Fruit fly (Drosophila melanogaster): ENCODE measurements around the gene p.
A peak's percentile ranks its signal among the peaks of the same experiment; 100 is the strongest.

Gene p

dm6 chr3R:8670529-8671491 lies at the start of gene p (continued):
- TF ChIP-seq CG31388 (GFP tag; optimal IDR thresholded peaks at IDR 0.05) (no peak), Dp (GFP tag; optimal IDR thresholded peaks at IDR 0.05) (no peak), vnd (GFP tag; IDR thresholded peaks at IDR 0.05; ENCODE audit: partially characterized antibody) (no peak), ssp (GFP tag; IDR thresholded peaks at IDR 0.05) (no peak), CG1832 (GFP tag; optimal IDR thresholded peaks at IDR 0.05) (no peak), zen (tag; optimal IDR thresholded peaks at IDR 0.05) (no peak), CG3281 (GFP tag; optimal IDR thresholded peaks at IDR 0.05) (peak; percentile 14), Rx (GFP tag; IDR thresholded peaks at IDR 0.05) (no peak), CG11398 (GFP tag; optimal IDR thresholded peaks at IDR 0.05) (peak; percentile 4), CG11723 (GFP tag; optimal IDR thresholded peaks at IDR 0.05) (no peak), CG1603 (tag; optimal IDR thresholded peaks at IDR 0.05) (peak; percentile 18), Xrp1 (GFP tag; IDR thresholded peaks at IDR 0.05) (peak; percentile 66), nau (GFP tag; optimal IDR thresholded peaks at IDR 0.05) (peak; percentile 13), CG2199 (GFP tag; IDR thresholded peaks at IDR 0.05) (no peak), Oaz (GFP tag; IDR thresholded peaks at IDR 0.05) (no peak), CG14014 (GFP tag; IDR thresholded peaks at IDR 0.05) (peak; percentile 40; the same call in 1 of the 2 replicates), CG13775 (GFP tag; optimal IDR thresholded peaks at IDR 0.05) (no peak), CG10959 (GFP tag; IDR thresholded peaks at IDR 0.05) (no peak), Sry-β (GFP tag; optimal IDR thresholded peaks at IDR 0.05) (peak; percentile 13), HmgD (GFP tag; optimal IDR thresholded peaks at IDR 0.05) (no peak), D19A (tag; optimal IDR thresholded peaks at IDR 0.05) (no peak), CG33213 (GFP tag; optimal IDR thresholded peaks at IDR 0.05) (peak; percentile 6), Elba2 (GFP tag; optimal IDR thresholded peaks at IDR 0.05) (no peak), CG3995 (GFP tag; optimal IDR thresholded peaks at IDR 0.05) (peak; percentile 70), CG7372 (GFP tag; IDR thresholded peaks at IDR 0.05) (no peak), hbn (GFP tag; IDR thresholded peaks at IDR 0.05; ENCODE audit: partially characterized antibody) (no peak), CG10565 (GFP tag; optimal IDR thresholded peaks at IDR 0.05) (no peak), otp (GFP tag; IDR thresholded peaks at IDR 0.05) (no peak), CG13123 (GFP tag; optimal IDR thresholded peaks at IDR 0.05) (no peak), ato (GFP tag; IDR thresholded peaks at IDR 0.05; ENCODE audit: partially characterized antibody) (no peak), tgo (GFP tag; IDR thresholded peaks at IDR 0.05) (no peak), HLH3B (GFP tag; IDR thresholded peaks at IDR 0.05) (peak; percentile 28; the same call in 1 of the 2 replicates), CG6791 (GFP tag; IDR thresholded peaks at IDR 0.05; ENCODE audit: partially characterized antibody) (no peak), sqz (GFP tag; optimal IDR thresholded peaks at IDR 0.05) (peak; percentile 89), Atf-2 (GFP tag; optimal IDR thresholded peaks at IDR 0.05) (no peak), fd64A (GFP tag; optimal IDR thresholded peaks at IDR 0.05) (peak; percentile 38), Optix (GFP tag; IDR thresholded peaks at IDR 0.05) (no peak), CG8388 (GFP tag; optimal IDR thresholded peaks at IDR 0.05) (no peak), Sry-δ (GFP tag; optimal IDR thresholded peaks at IDR 0.05) (no peak), Aef1 (GFP tag; IDR thresholded peaks at IDR 0.05) (no peak; the same call in 2 of the 3 replicates), NK7.1 (GFP tag; optimal IDR thresholded peaks at IDR 0.05) (peak; percentile 10), Bteb2 (GFP tag; optimal IDR thresholded peaks at IDR 0.05) (peak; percentile 17), CG10979 (tag; optimal IDR thresholded peaks at IDR 0.05) (peak; percentile 34), Hey (tag; optimal IDR thresholded peaks at IDR 0.05) (no peak), mam (GFP tag; optimal IDR thresholded peaks at IDR 0.05) (peak; percentile 59), CG17186 (GFP tag; optimal IDR thresholded peaks at IDR 0.05) (no peak), CG9932 (GFP tag; IDR thresholded peaks at IDR 0.05) (peak; percentile 51), CrebB (tag; optimal IDR thresholded peaks at IDR 0.05) (peak; percentile 15)

Data from whole organism, embryonic.